Fruit fly (Drosophila melanogaster) S2 (cell line): ENCODE data around the gene Ir94c.

Experiments used
- CG8478 ChIP-seq: fragments of >200 bp; optimal IDR thresholded peaks from 2 replicates; lab custom pipeline; 2018
- CTCF ChIP-seq, 2 experiments: fragments of >200 bp; optimal IDR thresholded peaks; 2 replicates each; lab custom pipeline; 2018

DNA sequence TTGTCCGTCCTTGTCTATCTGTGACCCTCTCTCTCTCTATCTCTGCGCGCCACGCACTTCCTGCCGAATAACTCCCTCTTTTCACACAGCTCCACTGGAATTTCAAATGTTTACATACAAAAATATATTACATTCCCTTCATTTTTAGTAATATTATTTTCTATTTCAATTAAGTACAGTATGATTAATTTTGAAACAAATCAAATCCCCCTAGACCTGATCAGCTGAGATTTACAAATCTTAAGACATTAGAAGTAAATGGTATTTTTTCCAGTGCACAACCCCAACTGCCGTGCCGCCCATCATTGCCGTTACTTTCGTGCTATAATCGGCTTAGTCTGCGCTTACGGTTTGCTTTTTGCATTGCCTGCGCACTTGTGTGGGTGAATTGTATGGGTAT lies 10.9 kb downstream of the Ir94c start:
- TF ChIP-seq CG8478 (lab: Kevin White, UChicago) (no peak), CTCF (optimal IDR thresholded peaks at IDR 0.05; lab: Kevin White, UChicago) (no peak)
